Fruit fly (Drosophila melanogaster) whole organism, embryonic: ENCODE measurements around the gene Fer3HCH.

Source experiments
- CG10147 ChIP-seq: fragments of 200-800 bp; sonication (Bioruptor generic); optimal IDR thresholded peaks from 2 replicates; lab custom pipeline; 2019; ENCODE audit warnings: missing biosample characterization, mild to moderate bottlenecking, missing genetic modification characterization, moderate library complexity
- CG1024 ChIP-seq: fragments of 200-800 bp; sonication (Bioruptor generic); IDR thresholded peaks from 2 replicates; pipeline ENCODE4 v1.3.6; 2022; ENCODE audit warnings: missing biosample characterization, missing genetic modification characterization
- CG11093 ChIP-seq: fragments of 200-800 bp; sonication (Bioruptor generic); IDR thresholded peaks from 3 replicates; pipeline ENCODE4 v1.3.6; 2022; ENCODE audit warnings: missing biosample characterization, missing genetic modification characterization
- CG11398 ChIP-seq: fragments of 200-800 bp; sonication (Bioruptor generic); optimal IDR thresholded peaks from 2 replicates; lab custom pipeline; 2016; ENCODE audit warnings: missing biosample characterization, missing genetic modification characterization
- CG13287 ChIP-seq: fragments of 200-800 bp; sonication (Bioruptor generic); IDR thresholded peaks from 2 replicates; pipeline ENCODE4 v1.3.6; 2022; ENCODE audit warnings: missing biosample characterization, missing genetic modification characterization; ENCODE audit not compliant: partially characterized antibody
- CG14710 ChIP-seq: fragments of 200-800 bp; sonication (Bioruptor generic); optimal IDR thresholded peaks from 3 replicates; lab custom pipeline; 2019; ENCODE audit warnings: missing biosample characterization, mild to moderate bottlenecking, missing genetic modification characterization, moderate library complexity
- CG1792 ChIP-seq: fragments of 200-800 bp; sonication (Bioruptor generic); optimal IDR thresholded peaks from 2 replicates; lab custom pipeline; 2016; ENCODE audit warnings: missing biosample characterization, missing genetic modification characterization
- CG18599 ChIP-seq: fragments of 200-800 bp; sonication (Bioruptor generic); optimal IDR thresholded peaks from 3 replicates; lab custom pipeline; 2017; ENCODE audit warnings: missing biosample characterization, missing genetic modification characterization, mild to moderate bottlenecking, moderate library complexity, missing genetic modification reagents
- CG2116 ChIP-seq: fragments of 200-800 bp; sonication (Bioruptor generic); optimal IDR thresholded peaks from 3 replicates; lab custom pipeline; 2018; ENCODE audit warnings: missing biosample characterization, mild to moderate bottlenecking, missing genetic modification characterization
- CG2129 ChIP-seq: fragments of 200-800 bp; sonication (Bioruptor generic); IDR thresholded peaks from 2 replicates; pipeline ENCODE4 v1.3.6; 2022; ENCODE audit warnings: missing biosample characterization, missing genetic modification characterization; ENCODE audit not compliant: partially characterized antibody
- CG2678 ChIP-seq: fragments of 200-800 bp; sonication (Bioruptor generic); optimal IDR thresholded peaks from 3 replicates; lab custom pipeline; 2019; ENCODE audit warnings: missing biosample characterization, mild to moderate bottlenecking, missing genetic modification characterization, moderate library complexity
- CG34224 ChIP-seq: fragments of 200-800 bp; sonication (Bioruptor generic); IDR thresholded peaks from 3 replicates; pipeline ENCODE4 v1.3.6; 2022; ENCODE audit warnings: missing biosample characterization, missing genetic modification characterization; ENCODE audit not compliant: partially characterized antibody
- CG3995 ChIP-seq: fragments of 200-800 bp; sonication (Bioruptor generic); optimal IDR thresholded peaks from 3 replicates; lab custom pipeline; 2016; ENCODE audit warnings: missing biosample characterization, missing genetic modification characterization
- CG5245 ChIP-seq: fragments of 200-800 bp; sonication (Bioruptor generic); optimal IDR thresholded peaks from 3 replicates; lab custom pipeline; 2016; ENCODE audit warnings: missing biosample characterization, missing genetic modification characterization
- CG6175 ChIP-seq: fragments of 200-800 bp; sonication (Bioruptor generic); IDR thresholded peaks from 3 replicates; pipeline ENCODE4 v1.3.6; 2022; ENCODE audit warnings: missing biosample characterization, missing genetic modification characterization
- CG6254 ChIP-seq: fragments of 200-800 bp; sonication (Bioruptor generic); optimal IDR thresholded peaks from 3 replicates; lab custom pipeline; 2017; ENCODE audit warnings: mild to moderate bottlenecking, missing biosample characterization, missing genetic modification reagents, missing genetic modification characterization
- CG6689 ChIP-seq: fragments of 200-800 bp; sonication (Bioruptor generic); IDR thresholded peaks from 2 replicates; pipeline ENCODE4 v1.3.6; 2022; ENCODE audit warnings: missing biosample characterization, missing genetic modification characterization
- CG7271 ChIP-seq: fragments of 200-800 bp; sonication (Bioruptor generic); optimal IDR thresholded peaks from 2 replicates; lab custom pipeline; 2018; ENCODE audit warnings: missing biosample characterization, mild to moderate bottlenecking, missing genetic modification characterization, moderate library complexity
- CG8290 ChIP-seq, 3 experiments: fragments of 200-800 bp; sonication (Bioruptor generic); optimal IDR thresholded peaks; 2 replicates each; lab custom pipeline; 2016 to 2019; ENCODE audit warnings: missing biosample characterization in 3 of 3, missing genetic modification characterization in 3 of 3, mild to moderate bottlenecking in 2 of 3, moderate library complexity in 1 of 3
- Camta ChIP-seq: fragments of 200-800 bp; sonication (Bioruptor generic); optimal IDR thresholded peaks from 2 replicates; lab custom pipeline; 2016; ENCODE audit warnings: missing biosample characterization, missing genetic modification characterization
- CkIIα-i1 ChIP-seq: fragments of 200-800 bp; sonication (Bioruptor generic); IDR thresholded peaks from 2 replicates; pipeline ENCODE4 v1.3.6; 2022; ENCODE audit warnings: missing biosample characterization, missing genetic modification characterization
- CrebB ChIP-seq: fragments of 200-800 bp; sonication (Bioruptor generic); optimal IDR thresholded peaks from 3 replicates; lab custom pipeline; 2018; ENCODE audit warnings: missing biosample characterization, mild to moderate bottlenecking, missing genetic modification characterization
- Hand ChIP-seq: fragments of 200-800 bp; sonication (Bioruptor generic); optimal IDR thresholded peaks from 2 replicates; lab custom pipeline; 2017; ENCODE audit warnings: mild to moderate bottlenecking, missing biosample characterization, missing genetic modification reagents, missing genetic modification characterization
- Hmx ChIP-seq: fragments of 200-800 bp; sonication (Bioruptor generic); optimal IDR thresholded peaks from 2 replicates; lab custom pipeline; 2016; ENCODE audit warnings: missing biosample characterization, missing genetic modification characterization
- Hsf ChIP-seq: fragments of 200-800 bp; sonication (Bioruptor generic); optimal IDR thresholded peaks from 3 replicates; lab custom pipeline; 2016; ENCODE audit warnings: missing biosample characterization, missing genetic modification characterization
- NFAT ChIP-seq: fragments of 200-800 bp; sonication (Bioruptor generic); IDR thresholded peaks from 2 replicates; pipeline ENCODE4 v1.3.6; 2022; ENCODE audit warnings: missing biosample characterization, missing genetic modification characterization
- NfI ChIP-seq: fragments of 200-800 bp; sonication (Bioruptor generic); optimal IDR thresholded peaks from 3 replicates; lab custom pipeline; 2018; ENCODE audit warnings: missing biosample characterization, mild to moderate bottlenecking, missing genetic modification characterization, moderate library complexity
- Trl ChIP-seq, 3 experiments: fragments of >200 bp in 2 of 3; fragments of 200-800 bp in 1 of 3; sonication (Bioruptor generic) in 1 of 3; optimal IDR thresholded peaks; 2 replicates in 1 of 3; 3 replicates in 2 of 3; lab custom pipeline; 2016 to 2017; ENCODE audit warnings: missing biosample characterization in 1 of 3, missing genetic modification characterization in 1 of 3
- Xbp1 ChIP-seq: fragments of 200-800 bp; sonication (Bioruptor generic); optimal IDR thresholded peaks from 3 replicates; lab custom pipeline; 2016; ENCODE audit warnings: missing biosample characterization, mild to moderate bottlenecking, missing genetic modification characterization
- bab2 ChIP-seq: fragments of 200-800 bp; sonication (Bioruptor generic); optimal IDR thresholded peaks from 2 replicates; lab custom pipeline; 2016; ENCODE audit warnings: missing biosample characterization, missing genetic modification characterization
- cato ChIP-seq: fragments of 200-800 bp; sonication (Bioruptor generic); optimal IDR thresholded peaks from 2 replicates; lab custom pipeline; 2016; ENCODE audit warnings: missing biosample characterization, missing genetic modification characterization, borderline replicate concordance
- cg ChIP-seq: fragments of 200-800 bp; sonication (Bioruptor generic); optimal IDR thresholded peaks from 3 replicates; lab custom pipeline; 2019; ENCODE audit warnings: missing biosample characterization, mild to moderate bottlenecking, missing genetic modification characterization, moderate library complexity
- crp ChIP-seq, 2 experiments: fragments of 200-800 bp; sonication (Bioruptor generic); optimal IDR thresholded peaks; 2 replicates in 1 of 2; 3 replicates in 1 of 2; lab custom pipeline; 2017; ENCODE audit warnings: missing biosample characterization in 2 of 2, missing genetic modification characterization in 2 of 2, mild to moderate bottlenecking in 1 of 2, moderate library complexity in 1 of 2
- dan ChIP-seq: fragments of 200-800 bp; sonication (Bioruptor generic); IDR thresholded peaks from 2 replicates; pipeline ENCODE4 v1.3.6; 2022; ENCODE audit warnings: missing biosample characterization, missing genetic modification characterization
- dmrt99B ChIP-seq: fragments of 200-800 bp; sonication (Bioruptor generic); optimal IDR thresholded peaks from 2 replicates; lab custom pipeline; 2018; ENCODE audit warnings: missing biosample characterization, mild to moderate bottlenecking, missing genetic modification characterization, moderate library complexity
- dysf ChIP-seq: fragments of 200-800 bp; sonication (Bioruptor generic); IDR thresholded peaks from 3 replicates; pipeline ENCODE4 v1.3.6; 2022; ENCODE audit warnings: missing biosample characterization, missing genetic modification characterization
- fd96Cb ChIP-seq: fragments of 200-800 bp; sonication (Bioruptor generic); optimal IDR thresholded peaks from 2 replicates; lab custom pipeline; 2018; ENCODE audit warnings: missing biosample characterization, mild to moderate bottlenecking, missing genetic modification characterization, moderate library complexity
- gem ChIP-seq: fragments of 200-800 bp; sonication (Bioruptor generic); optimal IDR thresholded peaks from 2 replicates; lab custom pipeline; 2019; ENCODE audit warnings: missing biosample characterization, mild to moderate bottlenecking, missing genetic modification characterization, moderate library complexity
- nerfin-2 ChIP-seq: fragments of 200-800 bp; sonication (Bioruptor generic); IDR thresholded peaks from 2 replicates; pipeline ENCODE4 v1.3.6; 2022; ENCODE audit warnings: missing biosample characterization, missing genetic modification characterization; ENCODE audit not compliant: partially characterized antibody
- oc ChIP-seq: fragments of 200-800 bp; sonication (Bioruptor generic); optimal IDR thresholded peaks from 2 replicates; lab custom pipeline; 2018; ENCODE audit warnings: missing biosample characterization, mild to moderate bottlenecking, missing genetic modification characterization, moderate library complexity
- org-1 ChIP-seq: fragments of 200-800 bp; sonication (Bioruptor generic); optimal IDR thresholded peaks from 2 replicates; lab custom pipeline; 2017; ENCODE audit warnings: missing biosample characterization, missing genetic modification characterization
- pan ChIP-seq, 4 experiments: fragments of >200 bp in 3 of 4; fragments of 200-800 bp in 1 of 4; sonication (Bioruptor generic) in 1 of 4; optimal IDR thresholded peaks in 3 of 4; IDR thresholded peaks in 1 of 4; 2 replicates each; pipeline versions ENCODE4 v1.3.6 to Lab custom; 2017 to 2022; ENCODE audit warnings: missing biosample characterization in 2 of 4, missing genetic modification characterization in 2 of 4, mixed read lengths in 1 of 4
- scrt ChIP-seq: fragments of 200-800 bp; sonication (Bioruptor generic); optimal IDR thresholded peaks from 2 replicates; lab custom pipeline; 2018; ENCODE audit warnings: missing biosample characterization, mild to moderate bottlenecking, missing genetic modification characterization, moderate library complexity
- sens-2 ChIP-seq: fragments of 200-800 bp; sonication (Bioruptor generic); IDR thresholded peaks from 2 replicates; pipeline ENCODE4 v1.3.6; 2022; ENCODE audit warnings: missing biosample characterization, missing genetic modification characterization
- shn ChIP-seq: fragments of 200-800 bp; sonication (Bioruptor generic); optimal IDR thresholded peaks from 3 replicates; lab custom pipeline; 2016; ENCODE audit warnings: missing biosample characterization, missing genetic modification characterization
- twi ChIP-seq: fragments of 200-800 bp; optimal IDR thresholded peaks from 2 replicates; lab custom pipeline; 2019; ENCODE audit warnings: missing biosample characterization, mild to moderate bottlenecking, missing genetic modification characterization, moderate library complexity
- vvl ChIP-seq: fragments of 200-800 bp; sonication (Bioruptor generic); IDR thresholded peaks from 2 replicates; pipeline ENCODE4 v1.3.6; 2022; ENCODE audit warnings: missing biosample characterization, missing genetic modification characterization
- zf30C ChIP-seq: fragments of 200-800 bp; sonication (Bioruptor generic); optimal IDR thresholded peaks from 3 replicates; lab custom pipeline; 2018; ENCODE audit warnings: missing biosample characterization, mild to moderate bottlenecking, missing genetic modification characterization

The Fer3HCH gene

dm6 chrX:13090656-13091261 is 17.2 kb downstream of the Fer3HCH start, which contains the start of gene lic (continued):
- TF ChIP-seq shn (GFP tag; lab: Kevin White, UChicago), result no peak
- no peak for TF ChIP-seq Hmx
- no peak for TF ChIP-seq CrebB (tag; lab: Kevin White, UChicago)
- TF ChIP-seq cato (GFP tag; lab: Kevin White, UChicago), result no peak
- TF ChIP-seq CG7271 (tag; lab: Kevin White, UChicago), result no peak
- TF ChIP-seq CG10147, result no peak
- no peak for TF ChIP-seq CG11093
- no peak for TF ChIP-seq vvl (GFP tag; lab: Robert Waterston, UW)
- no peak for TF ChIP-seq dan (GFP tag; lab: Robert Waterston, UW)
- TF ChIP-seq cg (GFP tag; lab: Kevin White, UChicago), result no peak
- TF ChIP-seq oc (tag; lab: Kevin White, UChicago), result no peak
- no peak for TF ChIP-seq CG6254 (GFP tag; lab: Kevin White, UChicago)
- peak; percentile 7 for TF ChIP-seq CG8290 (GFP tag; optimal IDR thresholded peaks at IDR 0.05; lab: Kevin White, UChicago)
- TF ChIP-seq CG8290 (tag; optimal IDR thresholded peaks at IDR 0.05; lab: Kevin White, UChicago), result peak in 1 of 2 experiments; percentile 49
- TF ChIP-seq CG11398 (GFP tag; lab: Kevin White, UChicago), result no peak
- TF ChIP-seq CG1792, result no peak
- TF ChIP-seq CG6175 (GFP tag; lab: Robert Waterston, UW), result no peak
- no peak for TF ChIP-seq CG5245 (GFP tag; lab: Kevin White, UChicago)
- no peak for TF ChIP-seq Camta (GFP tag; lab: Kevin White, UChicago)
- peak; percentile 86 for TF ChIP-seq nerfin-2
- TF ChIP-seq CG14710 (tag; lab: Kevin White, UChicago), result no peak
- no peak for TF ChIP-seq Hand (GFP tag; lab: Kevin White, UChicago)
- peak; percentile 82 for TF ChIP-seq CG34224
- TF ChIP-seq zf30C (GFP tag; lab: Kevin White, UChicago), result no peak
- TF ChIP-seq twi (tag; lab: Kevin White, UChicago), result no peak
- TF ChIP-seq Xbp1, result no peak
- no peak for TF ChIP-seq org-1 (GFP tag; lab: Kevin White, UChicago)
- no peak for TF ChIP-seq bab2 (GFP tag; lab: Kevin White, UChicago)
- TF ChIP-seq sens-2 (GFP tag; lab: Robert Waterston, UW), result no peak
- TF ChIP-seq Hsf (GFP tag; lab: Kevin White, UChicago), result no peak
- no peak for TF ChIP-seq CG1024 (GFP tag; lab: Robert Waterston, UW)
- no peak for TF ChIP-seq CG18599 (GFP tag; lab: Kevin White, UChicago)
- no peak for TF ChIP-seq pan (optimal IDR thresholded peaks at IDR 0.05; lab: Kevin White, UChicago)
- TF ChIP-seq pan (GFP tag; optimal IDR thresholded peaks at IDR 0.05 in 1 of 2, IDR thresholded peaks at IDR 0.05 in 1 of 2), result no peak
- peak; percentile 77 for TF ChIP-seq CG2116 (GFP tag; lab: Kevin White, UChicago)
- no peak for TF ChIP-seq CkIIα-i1 (GFP tag; lab: Robert Waterston, UW)
- no peak for TF ChIP-seq crp (GFP tag; optimal IDR thresholded peaks at IDR 0.05; lab: Kevin White, UChicago)
- TF ChIP-seq dmrt99B (tag; lab: Kevin White, UChicago), result no peak
- TF ChIP-seq scrt (GFP tag; lab: Kevin White, UChicago), result no peak
- peak; percentile 2 for TF ChIP-seq gem
- no peak for TF ChIP-seq NfI
- TF ChIP-seq CG2678 (tag; lab: Kevin White, UChicago), result no peak
- TF ChIP-seq Trl (optimal IDR thresholded peaks at IDR 0.05; lab: Kevin White, UChicago), result peak in 1 of 2 experiments; percentile 5
- no peak for TF ChIP-seq Trl (GFP tag; optimal IDR thresholded peaks at IDR 0.05; lab: Kevin White, UChicago)
- 0 out of 2 replicates have a peak, but pooled peaks have one; percentile 15 for TF ChIP-seq NFAT (GFP tag; lab: Robert Waterston, UW)
- TF ChIP-seq CG3995 (GFP tag; lab: Kevin White, UChicago), result no peak
- no peak for TF ChIP-seq fd96Cb (tag; lab: Kevin White, UChicago)
- TF ChIP-seq dysf (GFP tag; lab: Robert Waterston, UW), result no peak
- TF ChIP-seq CG13287 (GFP tag; lab: Robert Waterston, UW), result peak; percentile 67
- TF ChIP-seq CG6689 (GFP tag; lab: Robert Waterston, UW), result no peak
- peak; percentile 46; the same call in 1 of the 2 replicates for TF ChIP-seq CG2129 (GFP tag; lab: Robert Waterston, UW)
